Fruit fly (Drosophila melanogaster) whole organism, embryonic: ENCODE measurements around the gene Sfp23F.

ENCODE experiments used
- Atf-2 ChIP-seq: fragments of 200-800 bp; sonication (Bioruptor generic); optimal IDR thresholded peaks from 2 replicates; lab custom pipeline; 2016; ENCODE audit warnings: missing biosample characterization, missing genetic modification characterization
- Awh ChIP-seq: fragments of 200-800 bp; sonication (Bioruptor generic); IDR thresholded peaks from 2 replicates; pipeline ENCODE4, ENCODE4 v1.3.6; 2022; ENCODE audit warnings: missing biosample characterization, missing genetic modification characterization
- Bgb ChIP-seq: fragments of 200-800 bp; sonication (Bioruptor generic); IDR thresholded peaks from 2 replicates; pipeline ENCODE4 v1.3.6; 2022; ENCODE audit warnings: missing biosample characterization, missing genetic modification characterization; ENCODE audit not compliant: partially characterized antibody
- Blimp-1 ChIP-seq: fragments of 200-800 bp; sonication (Bioruptor generic); optimal IDR thresholded peaks from 3 replicates; lab custom pipeline; 2018; ENCODE audit warnings: missing biosample characterization, missing genetic modification characterization, mild to moderate bottlenecking, moderate library complexity, missing genetic modification reagents
- Bteb2 ChIP-seq: fragments of 200-800 bp; sonication (Bioruptor generic); optimal IDR thresholded peaks from 2 replicates; lab custom pipeline; 2016; ENCODE audit warnings: missing biosample characterization, missing genetic modification characterization
- CG10267 ChIP-seq: fragments of 200-800 bp; sonication (Bioruptor generic); optimal IDR thresholded peaks from 2 replicates; lab custom pipeline; 2018; ENCODE audit warnings: missing biosample characterization, mild to moderate bottlenecking, missing genetic modification characterization, moderate library complexity
- CG10654 ChIP-seq: fragments of 200-800 bp; sonication (Bioruptor generic); optimal IDR thresholded peaks from 2 replicates; lab custom pipeline; 2016; ENCODE audit warnings: missing biosample characterization, missing genetic modification characterization
- CG11398 ChIP-seq: fragments of 200-800 bp; sonication (Bioruptor generic); optimal IDR thresholded peaks from 2 replicates; lab custom pipeline; 2016; ENCODE audit warnings: missing biosample characterization, missing genetic modification characterization
- CG12155 ChIP-seq: fragments of 200-800 bp; sonication (Bioruptor generic); optimal IDR thresholded peaks from 3 replicates; lab custom pipeline; 2016; ENCODE audit warnings: missing biosample characterization, missing genetic modification characterization
- CG13123 ChIP-seq: fragments of 200-800 bp; sonication (Bioruptor generic); optimal IDR thresholded peaks from 2 replicates; lab custom pipeline; 2016; ENCODE audit warnings: missing biosample characterization, missing genetic modification characterization
- CG15011 ChIP-seq: fragments of 200-800 bp; sonication (Bioruptor generic); optimal IDR thresholded peaks from 3 replicates; lab custom pipeline; 2018; ENCODE audit warnings: missing biosample characterization, mild to moderate bottlenecking, missing genetic modification characterization
- CG15269 ChIP-seq: fragments of 200-800 bp; sonication (Bioruptor generic); optimal IDR thresholded peaks from 2 replicates; lab custom pipeline; 2018; ENCODE audit warnings: missing biosample characterization, mild to moderate bottlenecking, missing genetic modification characterization, moderate library complexity
- CG15696 ChIP-seq: fragments of 200-800 bp; sonication (Bioruptor generic); optimal IDR thresholded peaks from 2 replicates; lab custom pipeline; 2019; ENCODE audit warnings: missing biosample characterization, mild to moderate bottlenecking, missing genetic modification characterization, moderate library complexity
- CG16863 ChIP-seq: fragments of 200-800 bp; sonication (Bioruptor generic); optimal IDR thresholded peaks from 3 replicates; lab custom pipeline; 2016; ENCODE audit warnings: missing biosample characterization, missing genetic modification characterization
- CG2202 ChIP-seq: fragments of 200-800 bp; sonication (Bioruptor generic); optimal IDR thresholded peaks from 2 replicates; lab custom pipeline; 2018; ENCODE audit warnings: missing biosample characterization, mild to moderate bottlenecking, missing genetic modification characterization
- CG3163 ChIP-seq: fragments of 200-800 bp; sonication (Bioruptor generic); optimal IDR thresholded peaks from 3 replicates; lab custom pipeline; 2016; ENCODE audit warnings: missing biosample characterization, missing genetic modification characterization
- CG32532 ChIP-seq: fragments of 200-800 bp; sonication (Bioruptor generic); IDR thresholded peaks from 2 replicates; pipeline ENCODE4 v1.3.6; 2022; ENCODE audit warnings: missing biosample characterization, missing genetic modification characterization
- CG3838 ChIP-seq: fragments of 200-800 bp; sonication (Bioruptor generic); optimal IDR thresholded peaks from 3 replicates; lab custom pipeline; 2016; ENCODE audit warnings: missing biosample characterization, missing genetic modification characterization
- CG3995 ChIP-seq: fragments of 200-800 bp; sonication (Bioruptor generic); optimal IDR thresholded peaks from 3 replicates; lab custom pipeline; 2016; ENCODE audit warnings: missing biosample characterization, missing genetic modification characterization
- CG43689 ChIP-seq: fragments of 200-800 bp; sonication (Bioruptor generic); IDR thresholded peaks from 2 replicates; pipeline ENCODE4 v1.3.6; 2022; ENCODE audit warnings: missing biosample characterization, missing genetic modification characterization
- CG5953 ChIP-seq: fragments of 200-800 bp; sonication (Bioruptor generic); IDR thresholded peaks from 2 replicates; pipeline ENCODE4 v1.3.6; 2022; ENCODE audit warnings: missing biosample characterization, missing genetic modification characterization
- CG9215 ChIP-seq: fragments of 200-800 bp; sonication (Bioruptor generic); IDR thresholded peaks from 2 replicates; pipeline ENCODE4 v1.3.6; 2022; ENCODE audit warnings: missing biosample characterization, missing genetic modification characterization
- D19A ChIP-seq: fragments of 200-800 bp; optimal IDR thresholded peaks from 3 replicates; lab custom pipeline; 2019; ENCODE audit warnings: missing biosample characterization, mild to moderate bottlenecking, missing genetic modification characterization, moderate library complexity
- Elba2 ChIP-seq: fragments of 200-800 bp; sonication (Bioruptor generic); optimal IDR thresholded peaks from 3 replicates; lab custom pipeline; 2016; ENCODE audit warnings: missing biosample characterization, missing genetic modification characterization
- Hr78 ChIP-seq, 2 experiments: fragments of 200-800 bp in 1 of 2; fragments of >200 bp in 1 of 2; sonication (Bioruptor generic) in 1 of 2; optimal IDR thresholded peaks; 2 replicates each; lab custom pipeline; 2017 to 2019; ENCODE audit warnings: missing biosample characterization in 2 of 2, missing genetic modification characterization in 2 of 2, mild to moderate bottlenecking in 1 of 2, moderate library complexity in 1 of 2
- Lpt ChIP-seq: fragments of >200 bp; optimal IDR thresholded peaks from 2 replicates; lab custom pipeline; 2018; ENCODE audit warnings: missing biosample characterization, missing genetic modification characterization
- Myb ChIP-seq: fragments of 200-800 bp; sonication (Bioruptor generic); optimal IDR thresholded peaks from 2 replicates; lab custom pipeline; 2016; ENCODE audit warnings: missing biosample characterization, missing genetic modification characterization
- NK7.1 ChIP-seq: fragments of 200-800 bp; sonication (Bioruptor generic); optimal IDR thresholded peaks from 3 replicates; lab custom pipeline; 2016; ENCODE audit warnings: missing biosample characterization, missing genetic modification characterization
- PHDP ChIP-seq: fragments of 200-800 bp; sonication (Bioruptor generic); optimal IDR thresholded peaks from 3 replicates; lab custom pipeline; 2018; ENCODE audit warnings: missing biosample characterization, mild to moderate bottlenecking, missing genetic modification characterization, moderate library complexity
- ap ChIP-seq: fragments of 200-800 bp; sonication (Bioruptor generic); IDR thresholded peaks from 2 replicates; pipeline ENCODE4 v1.3.6; 2022; ENCODE audit warnings: missing biosample characterization, missing genetic modification characterization
- ato ChIP-seq: fragments of 200-800 bp; sonication (Bioruptor generic); IDR thresholded peaks from 2 replicates; pipeline ENCODE4 v1.3.6; 2022; ENCODE audit warnings: missing biosample characterization, missing genetic modification characterization; ENCODE audit not compliant: partially characterized antibody
- fu2 ChIP-seq: fragments of 200-800 bp; sonication (Bioruptor generic); optimal IDR thresholded peaks from 2 replicates; lab custom pipeline; 2016; ENCODE audit warnings: missing biosample characterization, missing genetic modification characterization
- gem ChIP-seq: fragments of 200-800 bp; sonication (Bioruptor generic); optimal IDR thresholded peaks from 2 replicates; lab custom pipeline; 2019; ENCODE audit warnings: missing biosample characterization, mild to moderate bottlenecking, missing genetic modification characterization, moderate library complexity
- h ChIP-seq: fragments of >200 bp; optimal IDR thresholded peaks from 2 replicates; lab custom pipeline; 2017
- hbn ChIP-seq: fragments of 200-800 bp; sonication (Bioruptor generic); IDR thresholded peaks from 2 replicates; pipeline ENCODE4 v1.3.6; 2022; ENCODE audit warnings: missing biosample characterization, missing genetic modification characterization; ENCODE audit not compliant: partially characterized antibody
- hth ChIP-seq: fragments of >200 bp; optimal IDR thresholded peaks from 2 replicates; lab custom pipeline; 2017; ENCODE audit warnings: inconsistent platforms
- klu ChIP-seq: fragments of 200-800 bp; sonication (Bioruptor generic); IDR thresholded peaks from 2 replicates; pipeline ENCODE4 v1.3.6; 2022; ENCODE audit warnings: missing biosample characterization, missing genetic modification characterization
- lola ChIP-seq, 3 experiments: fragments of >200 bp in 2 of 3; fragments of 200-800 bp in 1 of 3; sonication (Bioruptor generic) in 1 of 3; optimal IDR thresholded peaks; 2 replicates each; lab custom pipeline; 2017 to 2019; ENCODE audit warnings: missing biosample characterization in 3 of 3, missing genetic modification characterization in 3 of 3, mild to moderate bottlenecking in 1 of 3, moderate library complexity in 1 of 3
- lov ChIP-seq, 2 experiments: fragments of 200-800 bp in 1 of 2; fragments of >200 bp in 1 of 2; sonication (Bioruptor generic) in 1 of 2; IDR thresholded peaks in 1 of 2; optimal IDR thresholded peaks in 1 of 2; 2 replicates in 1 of 2; 3 replicates in 1 of 2; pipeline versions ENCODE4 v1.3.6 to Lab custom; 2017 to 2022; ENCODE audit warnings: missing biosample characterization in 1 of 2, missing genetic modification characterization in 1 of 2
- nmo ChIP-seq: fragments of 200-800 bp; sonication (Bioruptor generic); optimal IDR thresholded peaks from 2 replicates; lab custom pipeline; 2018; ENCODE audit warnings: missing biosample characterization, mild to moderate bottlenecking, missing genetic modification characterization, moderate library complexity
- pb ChIP-seq: fragments of 200-800 bp; sonication (Bioruptor generic); optimal IDR thresholded peaks from 3 replicates; lab custom pipeline; 2016; ENCODE audit warnings: missing biosample characterization, missing genetic modification characterization
- pita ChIP-seq: fragments of 200-800 bp; sonication (Bioruptor generic); optimal IDR thresholded peaks from 2 replicates; lab custom pipeline; 2017; ENCODE audit warnings: missing biosample characterization, mild to moderate bottlenecking, missing genetic modification characterization
- prd ChIP-seq, 3 experiments: fragments of >200 bp in 2 of 3; fragments of 200-800 bp in 1 of 3; sonication (Bioruptor generic) in 1 of 3; optimal IDR thresholded peaks in 2 of 3; IDR thresholded peaks in 1 of 3; 2 replicates in 2 of 3; 3 replicates in 1 of 3; pipeline versions ENCODE4 v1.3.6 to Lab custom; 2017 to 2022; ENCODE audit warnings: missing biosample characterization in 1 of 3, missing genetic modification characterization in 1 of 3
- psq ChIP-seq: fragments of 200-800 bp; sonication (Bioruptor generic); optimal IDR thresholded peaks from 2 replicates; lab custom pipeline; 2017; ENCODE audit warnings: missing biosample characterization, missing genetic modification characterization
- ranshi ChIP-seq: fragments of 200-800 bp; sonication (Bioruptor generic); IDR thresholded peaks from 2 replicates; pipeline ENCODE4 v1.3.6; 2022; ENCODE audit warnings: missing biosample characterization, missing genetic modification characterization
- row ChIP-seq: fragments of 200-800 bp; sonication (Bioruptor generic); IDR thresholded peaks from 3 replicates; pipeline ENCODE4 v1.3.6; 2022; ENCODE audit warnings: missing biosample characterization, missing genetic modification characterization
- salm ChIP-seq: fragments of 200-800 bp; sonication (Bioruptor generic); optimal IDR thresholded peaks from 2 replicates; lab custom pipeline; 2018; ENCODE audit warnings: missing biosample characterization, mild to moderate bottlenecking, missing genetic modification characterization
- schlank ChIP-seq: fragments of 200-800 bp; sonication (Bioruptor generic); optimal IDR thresholded peaks from 2 replicates; lab custom pipeline; 2018; ENCODE audit warnings: missing biosample characterization, mild to moderate bottlenecking, missing genetic modification characterization
- sna ChIP-seq: fragments of 200-800 bp; sonication (Bioruptor generic); IDR thresholded peaks from 2 replicates; pipeline ENCODE4 v1.3.6; 2022; ENCODE audit warnings: missing biosample characterization, missing genetic modification characterization; ENCODE audit not compliant: partially characterized antibody
- ttk ChIP-seq: fragments of 200-800 bp; sonication (Bioruptor generic); IDR thresholded peaks from 2 replicates; pipeline ENCODE4 v2.1.2; 2022; ENCODE audit warnings: missing biosample characterization, missing genetic modification characterization

Sfp23F gene

DNA sequence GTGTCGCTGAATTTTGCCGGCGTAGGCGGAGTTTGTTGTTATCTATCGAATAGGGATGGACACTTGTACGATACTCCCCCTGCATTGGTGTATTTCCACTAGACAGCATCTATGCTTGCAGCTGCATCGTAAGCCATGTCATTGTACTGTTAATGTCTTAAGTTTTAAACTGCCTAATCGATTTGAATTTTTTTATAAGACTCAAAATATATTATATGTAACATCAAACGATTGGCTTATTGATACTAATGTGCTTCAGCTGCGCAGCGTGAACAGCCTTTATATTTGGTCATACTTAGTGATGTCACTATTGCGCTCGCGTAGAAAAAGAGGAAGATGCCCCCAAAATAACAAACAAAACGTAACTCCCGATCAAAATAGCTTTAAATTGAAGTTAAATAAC, 10.9 kb downstream of the Sfp23F start, which contains the start of the genes CG9662 and Ptpa (continued):
- TF ChIP-seq schlank (tag; lab: Kevin White, UChicago), result peak; percentile 44
- TF ChIP-seq hth (lab: Kevin White, UChicago), result no peak
- peak; percentile 89 for TF ChIP-seq CG9215
- peak; percentile 32 for TF ChIP-seq CG2202 (tag; lab: Kevin White, UChicago)
- TF ChIP-seq NK7.1 (GFP tag; lab: Kevin White, UChicago), result peak; percentile 54
- TF ChIP-seq CG11398 (GFP tag; lab: Kevin White, UChicago), result peak; percentile 60
- TF ChIP-seq CG43689, result no peak
- peak; percentile 59 for TF ChIP-seq CG3995 (GFP tag; lab: Kevin White, UChicago)
- TF ChIP-seq Bteb2 (GFP tag; lab: Kevin White, UChicago), result peak; percentile 81
- peak; percentile 98 for TF ChIP-seq row (GFP tag; lab: Robert Waterston, UW)
- peak; percentile 85 for TF ChIP-seq hbn
- peak in 2 of 3 experiments; percentile 67 to 70 for TF ChIP-seq lola (GFP tag; optimal IDR thresholded peaks at IDR 0.05; lab: Kevin White, UChicago)
- TF ChIP-seq gem (tag; lab: Kevin White, UChicago), result peak; percentile 90
- TF ChIP-seq Myb, result peak; percentile 75
- TF ChIP-seq psq (GFP tag; lab: Kevin White, UChicago), result no peak
- TF ChIP-seq nmo, result peak; percentile 93
- peak; percentile 21; the same call in 1 of the 2 replicates for TF ChIP-seq ap (GFP tag; lab: Robert Waterston, UW)
- TF ChIP-seq Hr78 (GFP tag; optimal IDR thresholded peaks at IDR 0.05; lab: Kevin White, UChicago), result no peak
- TF ChIP-seq CG3163 (GFP tag; lab: Kevin White, UChicago), result peak; percentile 62
- peak; percentile 85 for TF ChIP-seq CG10654 (GFP tag; lab: Kevin White, UChicago)
- TF ChIP-seq CG16863, result peak; percentile 72
- peak; percentile 39 for TF ChIP-seq pb (GFP tag; lab: Kevin White, UChicago)
- peak; percentile 84 for TF ChIP-seq CG15696 (tag; lab: Kevin White, UChicago)
- TF ChIP-seq CG5953 (GFP tag; lab: Robert Waterston, UW), result no peak
- peak; percentile 57 for TF ChIP-seq CG13123 (GFP tag; lab: Kevin White, UChicago)
- TF ChIP-seq ttk (GFP tag; lab: Robert Waterston, UW), result peak; percentile 62; the same call in 1 of the 2 replicates
- TF ChIP-seq Bgb (GFP tag; lab: Robert Waterston, UW), result peak; percentile 89
- TF ChIP-seq pita (GFP tag; lab: Kevin White, UChicago), result no peak
- peak; percentile 76 for TF ChIP-seq PHDP (tag; lab: Kevin White, UChicago)
- peak; percentile 80 for TF ChIP-seq CG32532
- TF ChIP-seq prd (optimal IDR thresholded peaks at IDR 0.05; lab: Kevin White, UChicago), result no peak
- peak; percentile 92 for TF ChIP-seq prd (GFP tag; IDR thresholded peaks at IDR 0.05; lab: Robert Waterston, UW)
- peak; percentile 58 for TF ChIP-seq ato
- TF ChIP-seq Elba2 (GFP tag; lab: Kevin White, UChicago), result peak; percentile 60
- peak; percentile 46 for TF ChIP-seq D19A (tag; lab: Kevin White, UChicago)
- TF ChIP-seq fu2 (GFP tag; lab: Kevin White, UChicago), result peak; percentile 80
- TF ChIP-seq Atf-2 (GFP tag; lab: Kevin White, UChicago), result peak; percentile 75
- no peak for TF ChIP-seq Lpt (GFP tag; lab: Kevin White, UChicago)
- peak; percentile 90 for TF ChIP-seq ranshi
- peak; percentile 85 for TF ChIP-seq klu
- peak; percentile 81 for TF ChIP-seq CG12155 (GFP tag; lab: Kevin White, UChicago)
- TF ChIP-seq CG3838, result peak; percentile 13
- TF ChIP-seq CG10267 (tag; lab: Kevin White, UChicago), result peak; percentile 80
- TF ChIP-seq Blimp-1 (GFP tag; lab: Kevin White, UChicago), result no peak
- no peak for TF ChIP-seq CG15011 (GFP tag; lab: Kevin White, UChicago)
- no peak for TF ChIP-seq lov (optimal IDR thresholded peaks at IDR 0.05; lab: Kevin White, UChicago)
- 0 out of 3 replicates have a peak, but pooled peaks have one; percentile 43 for TF ChIP-seq lov (GFP tag; IDR thresholded peaks at IDR 0.05; lab: Robert Waterston, UW)
- no peak for TF ChIP-seq h (lab: Kevin White, UChicago)
- peak; percentile 93 for TF ChIP-seq sna (GFP tag; lab: Robert Waterston, UW)
- peak; percentile 63 for TF ChIP-seq Awh
- no peak for TF ChIP-seq salm (tag; lab: Kevin White, UChicago)
- TF ChIP-seq CG15269, result peak; percentile 75
